Worm (Caenorhabditis elegans) whole organism, young adult: Measurements from ENCODE around the gene tbc-11.

Source experiments
- B0336.3 ChIP-seq: fragments of 200-800 bp; sonication (Bioruptor generic); IDR thresholded peaks from 2 replicates; pipeline ENCODE4 v1.3.6; 2022; ENCODE audit warnings: missing genetic modification characterization, missing compliant biosample characterization
- T07F8.4 ChIP-seq: sonication (generic microtip); optimal IDR thresholded peaks from 2 replicates; lab custom pipeline; 2016; ENCODE audit warnings: mild to moderate bottlenecking, missing genetic modification characterization, moderate library complexity, missing compliant biosample characterization
- T26A5.8 ChIP-seq: sonication (generic microtip); optimal IDR thresholded peaks from 2 replicates; lab custom pipeline; 2016; ENCODE audit warnings: missing genetic modification characterization, missing compliant biosample characterization
- ZK185.1 ChIP-seq: sonication (generic microtip); optimal IDR thresholded peaks from 2 replicates; lab custom pipeline; 2016; ENCODE audit warnings: mild to moderate bottlenecking, missing genetic modification characterization, missing compliant biosample characterization; ENCODE audit not compliant: poor library complexity, severe bottlenecking
- aptf-3 ChIP-seq: fragments of 200-800 bp; sonication (Bioruptor generic); IDR thresholded peaks from 2 replicates; pipeline ENCODE4 v1.3.6; 2022; ENCODE audit warnings: missing genetic modification characterization, missing compliant biosample characterization
- atf-7 ChIP-seq: sonication (generic microtip); optimal IDR thresholded peaks from 2 replicates; lab custom pipeline; 2017; ENCODE audit warnings: mild to moderate bottlenecking, missing genetic modification characterization, missing compliant biosample characterization
- bed-2 ChIP-seq: fragments of 200-800 bp; sonication (Bioruptor generic); IDR thresholded peaks from 2 replicates; pipeline ENCODE4 v1.3.6; 2022; ENCODE audit warnings: missing genetic modification reagents, missing genetic modification characterization, missing compliant biosample characterization
- dox-1 ChIP-seq: fragments of 200-800 bp; sonication (Bioruptor generic); IDR thresholded peaks from 2 replicates; pipeline ENCODE4 v1.3.6; 2022; ENCODE audit warnings: missing genetic modification reagents, missing genetic modification characterization, missing compliant biosample characterization
- egl-18 ChIP-seq: fragments of 200-800 bp; sonication (Bioruptor generic); IDR thresholded peaks from 2 replicates; pipeline ENCODE4 v1.3.6; 2022; ENCODE audit warnings: missing genetic modification reagents, missing genetic modification characterization, missing compliant biosample characterization
- ets-4 ChIP-seq: fragments of 200-800 bp; sonication (Bioruptor generic); optimal IDR thresholded peaks from 2 replicates; lab custom pipeline; 2018; ENCODE audit warnings: mild to moderate bottlenecking, missing genetic modification characterization, missing compliant biosample characterization
- hmg-20 ChIP-seq: fragments of 200-800 bp; sonication (Bioruptor generic); IDR thresholded peaks from 2 replicates; pipeline ENCODE4 v1.3.6; 2022; ENCODE audit warnings: missing genetic modification reagents, missing genetic modification characterization, missing compliant biosample characterization
- hsf-1 ChIP-seq: fragments of 200-800 bp; sonication (Bioruptor generic); IDR thresholded peaks from 2 replicates; pipeline ENCODE4 v1.3.6; 2022; ENCODE audit warnings: missing genetic modification reagents, missing genetic modification characterization, missing compliant biosample characterization
- let-526 ChIP-seq: fragments of 200-800 bp; sonication (Bioruptor generic); IDR thresholded peaks from 2 replicates; pipeline ENCODE4 v1.3.6; 2022; ENCODE audit warnings: missing genetic modification reagents, missing genetic modification characterization, missing compliant biosample characterization
- let-607 ChIP-seq, 2 experiments: fragments of 200-800 bp in 1 of 2; sonication (Bioruptor generic) in 1 of 2; sonication (generic microtip) in 1 of 2; optimal IDR thresholded peaks; 2 replicates each; lab custom pipeline; 2016 to 2018; ENCODE audit warnings: mild to moderate bottlenecking in 2 of 2, missing compliant biosample characterization in 2 of 2, missing genetic modification characterization in 2 of 2, moderate library complexity in 2 of 2, missing genotype in 1 of 2
- lin-40 ChIP-seq: sonication (generic microtip); optimal IDR thresholded peaks from 2 replicates; lab custom pipeline; 2016; ENCODE audit warnings: missing genetic modification characterization, mild to moderate bottlenecking, missing compliant biosample characterization, missing genotype, missing genetic modification reagents
- mxl-1 ChIP-seq: sonication (generic microtip); optimal IDR thresholded peaks from 2 replicates; lab custom pipeline; 2016; ENCODE audit warnings: missing genetic modification characterization, missing compliant biosample characterization
- nfya-1 ChIP-seq: sonication (generic microtip); optimal IDR thresholded peaks from 2 replicates; lab custom pipeline; 2017; ENCODE audit warnings: antibody characterized with exemption, missing compliant biosample characterization, missing genetic modification characterization, borderline replicate concordance; ENCODE audit not compliant: insufficient read depth
- nhr-80 ChIP-seq: sonication (generic microtip); optimal IDR thresholded peaks from 2 replicates; lab custom pipeline; 2016; ENCODE audit warnings: missing genetic modification characterization, missing compliant biosample characterization
- pha-4 ChIP-seq: fragments of 150-350 bp; sonication (generic microtip); optimal IDR thresholded peaks from 2 replicates; lab custom pipeline; 2014; ENCODE audit warnings: missing biosample characterization, missing genetic modification reagents, missing genetic modification characterization
- snpc-4 ChIP-seq, 5 experiments: fragments of 150-350 bp in 1 of 5; sonication (generic microtip) in 4 of 5; optimal IDR thresholded peaks; 2 replicates each; lab custom pipeline; 2014 to 2018; ENCODE audit warnings: missing genetic modification characterization in 5 of 5, missing biosample characterization in 3 of 5, antibody characterized with exemption in 2 of 5, mild to moderate bottlenecking in 2 of 5, missing compliant biosample characterization in 2 of 5, missing genotype in 2 of 5, moderate library complexity in 2 of 5, missing genetic modification reagents in 1 of 5
- tbp1 ChIP-seq: fragments of 200-800 bp; sonication (Bioruptor generic); optimal IDR thresholded peaks from 2 replicates; lab custom pipeline; 2018; ENCODE audit warnings: mild to moderate bottlenecking, missing genetic modification characterization, missing compliant biosample characterization
- tlf-1 ChIP-seq: fragments of 200-800 bp; sonication (Bioruptor generic); optimal IDR thresholded peaks from 2 replicates; lab custom pipeline; 2018; ENCODE audit warnings: mild to moderate bottlenecking, missing genetic modification characterization, missing compliant biosample characterization
- unc-62 ChIP-seq: fragments of 150-350 bp; optimal IDR thresholded peaks from 2 replicates; lab custom pipeline; 2014; ENCODE audit warnings: missing biosample characterization, missing genetic modification reagents, missing genetic modification characterization
- zfh-2 ChIP-seq: fragments of 200-800 bp; sonication (Bioruptor generic); conservative IDR thresholded peaks from 2 replicates; pipeline ENCODE4 v1.3.6; 2022; ENCODE audit warnings: missing genetic modification reagents, missing genetic modification characterization, missing compliant biosample characterization
- ztf-22 ChIP-seq: fragments of 200-800 bp; sonication (Bioruptor generic); optimal IDR thresholded peaks from 2 replicates; lab custom pipeline; 2018; ENCODE audit warnings: mild to moderate bottlenecking, missing genetic modification characterization, moderate library complexity, missing compliant biosample characterization
- ztf-26 ChIP-seq: sonication (generic microtip); optimal IDR thresholded peaks from 2 replicates; lab custom pipeline; 2017; ENCODE audit warnings: missing genetic modification characterization, missing compliant biosample characterization

Gene tbc-11

DNA sequence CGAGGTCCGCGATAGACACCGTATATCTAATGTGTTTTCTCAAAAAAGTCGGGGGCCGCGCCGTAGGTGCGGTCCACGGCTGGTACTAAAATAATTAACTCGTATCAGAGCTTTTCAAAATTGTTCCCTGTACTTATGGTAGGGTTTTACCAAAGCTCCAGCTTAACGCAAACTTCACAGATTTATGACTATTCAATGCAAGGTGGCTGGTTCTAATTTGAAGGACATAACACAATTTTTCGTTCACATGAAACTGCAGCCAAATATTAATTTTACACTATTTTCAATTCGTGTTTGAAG is 50.4 kb downstream of the tbc-11 start:
- TF ChIP-seq aptf-3 (no peak), snpc-4 (GFP tag; optimal IDR thresholded peaks at IDR 0.05; lab: Kevin White, UChicago) (no peak), snpc-4 (tag; optimal IDR thresholded peaks at IDR 0.05; lab: Kevin White, UChicago) (peak in 2 of 4 experiments; percentile 62 to 72)

DNA sequence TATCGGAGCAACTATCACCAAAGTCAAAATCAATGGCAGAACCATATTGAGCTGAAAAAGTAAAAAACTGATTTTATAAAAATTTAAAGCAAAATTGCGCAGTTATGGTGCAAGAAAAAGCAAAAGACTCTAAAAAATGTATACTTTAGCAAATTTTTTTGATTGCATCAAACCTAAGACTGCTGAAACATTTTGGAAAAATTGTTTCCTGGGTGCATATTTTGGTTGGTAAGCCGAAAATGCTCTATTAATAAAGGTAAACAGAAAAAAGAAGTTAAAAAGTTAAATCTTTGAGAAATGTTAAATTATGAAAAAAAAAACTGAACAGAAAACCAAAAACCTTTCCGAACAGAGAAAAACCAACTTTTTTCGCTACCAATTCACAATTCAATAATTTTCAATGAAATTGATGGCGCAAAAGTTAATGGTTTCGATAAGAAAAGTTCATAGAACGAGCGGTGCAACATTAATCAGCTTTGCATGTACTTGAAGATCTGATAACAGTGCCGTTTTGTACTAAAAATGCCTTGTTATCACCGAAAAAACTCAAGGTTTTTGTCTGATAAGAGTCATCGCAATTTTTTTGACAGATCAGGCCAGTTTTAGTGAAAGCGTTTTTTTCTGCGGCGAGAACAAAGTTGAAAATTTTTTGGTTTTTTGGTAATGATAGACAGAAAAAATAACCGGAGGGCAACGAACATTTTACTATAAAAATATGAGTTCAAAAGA is 53.4 kb downstream of the tbc-11 start, which contains the start of gene abhd-3.2:
Gene abhd-3.2 (minus strand): TSS at position 51 of the 729 bp plus-strand sequence.
- TF ChIP-seq atf-7 (tag; lab: Kevin White, UChicago) (peak; percentile 63), lin-40 (tag; lab: Kevin White, UChicago) (peak; percentile 71), pha-4 (tag; lab: Kevin White, UChicago) (peak; percentile 81), unc-62 (GFP tag; lab: Kevin White, UChicago) (peak; percentile 66), ets-4 (peak; percentile 82), dox-1 (peak; percentile 62), ztf-26 (tag; lab: Kevin White, UChicago) (peak; percentile 19), egl-18 (GFP tag; lab: Robert Waterston, UW) (no peak), bed-2 (no peak), aptf-3 (no peak), mxl-1 (tag; lab: Kevin White, UChicago) (no peak), zfh-2 (GFP tag; lab: Robert Waterston, UW) (no peak), ztf-22 (GFP tag; lab: Kevin White, UChicago) (peak; percentile 88), tlf-1 (GFP tag; lab: Kevin White, UChicago) (peak; percentile 44), B0336.3 (peak; percentile 44; the same call in 1 of the 2 replicates), let-607 (tag; optimal IDR thresholded peaks at IDR 0.05; lab: Kevin White, UChicago) (peak; percentile 2 to 45), tbp1 (GFP tag; lab: Kevin White, UChicago) (peak; percentile 12), nhr-80 (tag; lab: Kevin White, UChicago) (peak; percentile 98)
- TF ChIP-seq, all 124 proteins: peak for 13

DNA sequence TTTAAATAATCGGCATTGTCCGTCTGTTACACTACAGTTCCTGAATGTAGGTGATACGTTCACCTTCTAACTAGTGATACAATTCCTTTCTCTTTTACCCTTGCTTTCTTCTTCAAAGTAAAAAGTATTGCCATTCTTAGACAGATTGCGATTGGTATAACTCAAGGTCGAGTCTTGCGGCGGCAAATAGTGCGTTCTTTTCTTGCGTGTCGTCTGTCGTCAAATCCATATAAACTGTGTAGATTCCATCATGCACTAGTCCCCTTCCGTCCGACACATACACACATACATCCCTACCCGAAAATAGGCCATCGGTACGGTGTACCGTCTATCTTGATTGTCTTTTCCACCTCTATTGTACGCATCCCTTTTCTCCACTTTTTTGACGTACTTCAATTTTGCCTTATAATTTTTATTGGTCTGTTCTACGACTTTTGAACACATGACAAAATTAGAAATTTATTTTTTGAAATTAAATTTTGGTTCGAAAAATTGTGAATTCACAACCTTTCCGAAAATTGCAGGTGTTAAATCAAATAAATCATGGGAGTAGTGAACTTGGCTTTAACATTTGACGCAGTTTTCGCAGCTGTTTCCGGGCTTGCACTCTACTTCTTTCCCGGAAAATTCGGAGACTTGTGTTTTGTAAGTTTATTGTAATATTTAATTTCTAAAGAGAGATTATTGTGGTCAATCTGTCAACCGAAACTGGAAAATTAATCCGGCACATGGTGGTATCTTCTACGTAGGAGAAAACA is 55.7 kb downstream of the tbc-11 start, which contains the start of gene C44C1.1:
Gene C44C1.1 (plus strand): TSS at position 525 of the 758 bp plus-strand sequence.
- no peak for TF ChIP-seq T07F8.4
- no peak for TF ChIP-seq ZK185.1
- TF ChIP-seq zfh-2 (GFP tag; lab: Robert Waterston, UW), result no peak
- TF ChIP-seq hsf-1 (GFP tag; lab: Robert Waterston, UW), result no peak
- TF ChIP-seq T26A5.8 (tag; lab: Kevin White, UChicago), result no peak
- TF ChIP-seq let-526 (GFP tag; lab: Robert Waterston, UW), result no peak
- no peak for TF ChIP-seq nfya-1 (tag; lab: Kevin White, UChicago)
- TF ChIP-seq hmg-20 (GFP tag; lab: Robert Waterston, UW), result no peak
- no peak for TF ChIP-seq egl-18 (GFP tag; lab: Robert Waterston, UW)
- no peak for TF ChIP-seq ztf-22 (GFP tag; lab: Kevin White, UChicago)
